Worm (Caenorhabditis elegans): ENCODE data around the gene K08D8.12.

DNA sequence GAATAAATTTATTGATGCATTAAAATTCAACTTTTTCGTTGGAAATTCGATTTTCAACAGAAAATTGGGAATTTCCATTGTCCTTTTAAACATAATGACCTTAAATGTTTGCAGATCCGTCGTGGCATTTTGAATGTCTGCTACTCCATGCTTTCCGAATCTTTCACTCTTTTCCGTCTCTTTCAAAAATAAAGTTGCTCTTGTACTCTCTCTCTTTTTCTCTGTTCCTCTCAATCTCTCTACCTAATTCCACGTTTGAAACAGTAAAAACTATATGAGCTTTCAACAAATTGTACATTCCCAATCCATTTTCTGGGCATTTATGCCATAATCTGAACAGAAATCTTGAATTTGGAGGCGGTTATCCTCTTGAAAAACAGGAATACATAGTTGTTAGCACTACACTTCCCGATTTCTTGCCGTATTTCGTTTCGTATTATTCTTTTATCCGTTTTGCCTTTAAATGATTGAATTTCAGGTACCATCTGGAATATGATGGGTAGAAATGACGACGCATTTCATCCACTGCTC lies 44.2 kb upstream of the K08D8.12 start, which contains the start of gene srf-3:
- TF ChIP-seq ref-1 (GFP tag; conservative IDR thresholded peaks at IDR 0.05) (no peak), med-1 (GFP tag; optimal IDR thresholded peaks at IDR 0.05; ENCODE audit: insufficient read depth) (no peak), ztf-29 (GFP tag; IDR thresholded peaks at IDR 0.05) (no peak), klf-2 (GFP tag; conservative IDR thresholded peaks at IDR 0.05) (no peak), flt-1 (GFP tag; IDR thresholded peaks at IDR 0.05) (no peak), T22C8.4 (GFP tag; IDR thresholded peaks at IDR 0.05) (no peak)

Measured in whole organism, midembryonic.